Fruit fly (Drosophila melanogaster): ENCODE data around the gene Lamtor5.

DNA sequence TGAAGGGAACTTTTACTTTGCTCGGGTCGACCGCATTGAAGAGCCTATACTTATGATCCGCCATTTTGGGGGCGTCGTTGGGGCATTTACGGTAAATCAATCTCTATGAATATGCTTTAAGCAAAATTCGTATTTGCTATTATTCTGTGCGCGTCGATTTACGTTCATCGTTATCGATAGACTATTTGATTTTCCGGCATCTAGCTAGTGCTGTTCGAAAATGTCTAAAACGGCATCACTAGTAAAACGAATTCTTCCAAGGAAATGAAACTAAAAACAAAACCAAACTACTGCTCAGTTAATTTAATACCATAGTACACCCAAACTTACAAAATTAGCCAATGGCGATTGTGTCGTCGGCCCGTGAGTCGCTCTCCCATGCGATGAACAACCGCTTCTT, 6.9 kb upstream of the Lamtor5 start, which contains the start of the genes Gcna and MED18:
- no peak for TF ChIP-seq ttk (optimal IDR thresholded peaks at IDR 0.05)
- no peak for TF ChIP-seq h (optimal IDR thresholded peaks at IDR 0.05)
- TF ChIP-seq psq (optimal IDR thresholded peaks at IDR 0.05) = no peak
- no peak for TF ChIP-seq Myc (optimal IDR thresholded peaks at IDR 0.05)
- TF ChIP-seq Sin3A (optimal IDR thresholded peaks at IDR 0.05) = no peak
